Worm (Caenorhabditis elegans): ENCODE data around the gene F58G1.8.

- no peak for TF ChIP-seq tbx-11 (GFP tag; IDR thresholded peaks at IDR 0.05)
- TF ChIP-seq ceh-36 (tag; optimal IDR thresholded peaks at IDR 0.05) = no peak
- TF ChIP-seq sea-1 (GFP tag; conservative IDR thresholded peaks at IDR 0.05) = no peak
- TF ChIP-seq F13C5.2 (tag; optimal IDR thresholded peaks at IDR 0.05) = no peak
- TF ChIP-seq flt-1 (GFP tag; IDR thresholded peaks at IDR 0.05) = no peak
- TF ChIP-seq hmg-4 (GFP tag; optimal IDR thresholded peaks at IDR 0.05) = no peak
- TF ChIP-seq ama-1 (optimal IDR thresholded peaks at IDR 0.05) = no peak
Observed at ce11 chrII:12948158-12948557, 22.7 kb upstream of the F58G1.8 start, which contains the start of gene F58G1.7.
